Fruit fly (Drosophila melanogaster) whole organism, wandering third instar larva: ENCODE data around the gene TotA.

Experiments used
- Abd-B ChIP-seq: fragments of >200 bp; optimal IDR thresholded peaks from 2 replicates; lab custom pipeline; 2017; ENCODE audit warnings: missing biosample characterization, missing genetic modification characterization
- CG32264 ChIP-seq: fragments of 200-800 bp; sonication (Bioruptor generic); optimal IDR thresholded peaks from 2 replicates; lab custom pipeline; 2016; ENCODE audit warnings: missing biosample characterization, missing genetic modification characterization
- CG9705 ChIP-seq: fragments of 200-800 bp; sonication (Bioruptor generic); optimal IDR thresholded peaks from 2 replicates; lab custom pipeline; 2018; ENCODE audit warnings: missing biosample characterization, mild to moderate bottlenecking, missing genetic modification characterization
- CrebA ChIP-seq: fragments of 200-800 bp; sonication (Bioruptor generic); optimal IDR thresholded peaks from 2 replicates; lab custom pipeline; 2016; ENCODE audit warnings: missing biosample characterization, mild to moderate bottlenecking, missing genetic modification characterization, borderline replicate concordance
- Dfd ChIP-seq: fragments of >200 bp; optimal IDR thresholded peaks from 2 replicates; lab custom pipeline; 2017; ENCODE audit warnings: missing biosample characterization, missing genetic modification characterization
- Dif ChIP-seq: fragments of 200-275, 200-300 bp; sonication (Bioruptor generic); optimal IDR thresholded peaks from 2 replicates; lab custom pipeline; 2018; ENCODE audit warnings: missing biosample characterization, missing genetic modification characterization; ENCODE audit not compliant: partially characterized antibody
- GATAd ChIP-seq: sonication (Bioruptor generic); optimal IDR thresholded peaks from 2 replicates; lab custom pipeline; 2016; ENCODE audit warnings: missing biosample characterization, missing genetic modification characterization
- HLH106 ChIP-seq: fragments of 200-800 bp; optimal IDR thresholded peaks from 3 replicates; lab custom pipeline; 2019; ENCODE audit warnings: missing biosample characterization, mild to moderate bottlenecking, missing genetic modification characterization, moderate library complexity
- Hnf4 ChIP-seq: fragments of 200-800 bp; sonication (Bioruptor generic); optimal IDR thresholded peaks from 2 replicates; lab custom pipeline; 2016; ENCODE audit warnings: missing biosample characterization, mild to moderate bottlenecking, missing genetic modification characterization
- Hr78 ChIP-seq: fragments of >200 bp; optimal IDR thresholded peaks from 2 replicates; lab custom pipeline; 2017; ENCODE audit warnings: missing biosample characterization, missing genetic modification characterization
- Hr83 ChIP-seq: fragments of 200-300 bp; sonication (Bioruptor generic); optimal IDR thresholded peaks from 2 replicates; lab custom pipeline; 2016; ENCODE audit warnings: missing biosample characterization, mild to moderate bottlenecking, missing genetic modification characterization, moderate library complexity; ENCODE audit not compliant: poor library complexity, severe bottlenecking
- Jra ChIP-seq: sonication (Bioruptor generic); optimal IDR thresholded peaks from 2 replicates; lab custom pipeline; 2016; ENCODE audit warnings: missing biosample characterization, missing genetic modification characterization
- Mio ChIP-seq: sonication (Bioruptor generic); optimal IDR thresholded peaks from 2 replicates; lab custom pipeline; 2016; ENCODE audit warnings: missing biosample characterization, missing genetic modification characterization
- Myc ChIP-seq: fragments of >200 bp; optimal IDR thresholded peaks from 2 replicates; lab custom pipeline; 2017
- N ChIP-seq: fragments of >200 bp; optimal IDR thresholded peaks from 2 replicates; lab custom pipeline; 2018; ENCODE audit warnings: missing biosample characterization, missing external identifiers, missing genetic modification characterization
- OdsH ChIP-seq: fragments of 200-800 bp; sonication (Bioruptor generic); optimal IDR thresholded peaks from 2 replicates; lab custom pipeline; 2016; ENCODE audit warnings: missing biosample characterization, mild to moderate bottlenecking, missing genetic modification characterization
- Rel ChIP-seq, 2 experiments: fragments of 200-800 bp; sonication (Bioruptor generic) in 1 of 2; optimal IDR thresholded peaks; 2 replicates in 1 of 2; 3 replicates in 1 of 2; lab custom pipeline; 2016 to 2019; ENCODE audit warnings: mild to moderate bottlenecking in 2 of 2, missing biosample characterization in 2 of 2, missing genetic modification characterization in 2 of 2, moderate library complexity in 1 of 2
- Sp1 ChIP-seq: fragments of 200-800 bp; sonication (Bioruptor generic); optimal IDR thresholded peaks from 3 replicates; lab custom pipeline; 2019; ENCODE audit warnings: missing biosample characterization, mild to moderate bottlenecking, missing genetic modification characterization, moderate library complexity
- Vsx2 ChIP-seq: fragments of 200-300, 225-300 bp; sonication (Bioruptor generic); optimal IDR thresholded peaks from 2 replicates; lab custom pipeline; 2018; ENCODE audit warnings: missing biosample characterization, missing genetic modification characterization; ENCODE audit not compliant: partially characterized antibody
- br ChIP-seq: fragments of 200-800 bp; sonication (Bioruptor generic); optimal IDR thresholded peaks from 2 replicates; lab custom pipeline; 2016; ENCODE audit warnings: missing biosample characterization, missing genetic modification characterization
- brk ChIP-seq: fragments of 200-800 bp; sonication (Bioruptor generic); optimal IDR thresholded peaks from 2 replicates; lab custom pipeline; 2016; ENCODE audit warnings: missing biosample characterization, mild to moderate bottlenecking, missing genetic modification characterization
- dl ChIP-seq, 2 experiments: fragments of 175-275, 200-275 bp in 1 of 2; fragments of 200-275 bp in 1 of 2; sonication (Bioruptor generic); optimal IDR thresholded peaks; lab custom pipeline; 2018; ENCODE audit warnings: mild to moderate bottlenecking in 2 of 2, missing biosample characterization in 2 of 2, missing genetic modification characterization in 2 of 2, moderate library complexity in 2 of 2; ENCODE audit not compliant: partially characterized antibody in 2 of 2, insufficient read depth in 1 of 2
- dmrt93B ChIP-seq: fragments of 200-800 bp; sonication (Bioruptor generic); optimal IDR thresholded peaks from 2 replicates; lab custom pipeline; 2018; ENCODE audit warnings: missing biosample characterization, mild to moderate bottlenecking, missing genetic modification characterization
- dsf ChIP-seq: sonication (Bioruptor generic); optimal IDR thresholded peaks from 2 replicates; lab custom pipeline; 2016; ENCODE audit warnings: missing biosample characterization, missing genetic modification characterization, borderline replicate concordance
- ey ChIP-seq: fragments of 200-800 bp; sonication (Bioruptor generic); optimal IDR thresholded peaks from 2 replicates; lab custom pipeline; 2016; ENCODE audit warnings: missing biosample characterization, missing genetic modification characterization
- foxo ChIP-seq, 2 experiments: fragments of 200-800 bp; sonication (Bioruptor generic); optimal IDR thresholded peaks; 2 replicates in 1 of 2; 3 replicates in 1 of 2; lab custom pipeline; 2016 to 2017; ENCODE audit warnings: missing biosample characterization in 2 of 2, missing genetic modification characterization in 2 of 2
- fru ChIP-seq: fragments of 200-800 bp; sonication (Bioruptor generic); optimal IDR thresholded peaks from 3 replicates; lab custom pipeline; 2016; ENCODE audit warnings: missing biosample characterization, mild to moderate bottlenecking, missing genetic modification characterization
- h ChIP-seq: fragments of 200-800 bp; sonication (Bioruptor generic); optimal IDR thresholded peaks from 3 replicates; lab custom pipeline; 2016; ENCODE audit warnings: missing biosample characterization, mild to moderate bottlenecking, missing genetic modification characterization
- jim ChIP-seq: fragments of 175-275, 200-325 bp; sonication (Bioruptor generic); optimal IDR thresholded peaks from 2 replicates; lab custom pipeline; 2016; ENCODE audit warnings: missing biosample characterization, mild to moderate bottlenecking, missing genetic modification characterization
- lola ChIP-seq: fragments of >200 bp; optimal IDR thresholded peaks from 2 replicates; lab custom pipeline; 2017; ENCODE audit warnings: missing biosample characterization, missing genetic modification characterization
- pan ChIP-seq: fragments of >200 bp; optimal IDR thresholded peaks from 2 replicates; lab custom pipeline; 2017
- psq ChIP-seq: fragments of 200-800 bp; sonication (Bioruptor generic); optimal IDR thresholded peaks from 3 replicates; lab custom pipeline; 2017; ENCODE audit warnings: missing biosample characterization, mild to moderate bottlenecking, missing genetic modification characterization, moderate library complexity
- rgr ChIP-seq: fragments of 200-800 bp; sonication (Bioruptor generic); optimal IDR thresholded peaks from 3 replicates; lab custom pipeline; 2016; ENCODE audit warnings: missing biosample characterization, mild to moderate bottlenecking, missing genetic modification characterization
- sage ChIP-seq: fragments of 200-800 bp; sonication (Bioruptor generic); optimal IDR thresholded peaks from 2 replicates; lab custom pipeline; 2016; ENCODE audit warnings: missing biosample characterization, mild to moderate bottlenecking, missing genetic modification characterization
- sv ChIP-seq: fragments of 200-800 bp; sonication (Bioruptor generic); optimal IDR thresholded peaks from 3 replicates; lab custom pipeline; 2016; ENCODE audit warnings: missing biosample characterization, missing genetic modification characterization
- tai ChIP-seq: sonication (Bioruptor generic); optimal IDR thresholded peaks from 2 replicates; lab custom pipeline; 2016; ENCODE audit warnings: missing biosample characterization, missing genetic modification characterization
- usp ChIP-seq: fragments of >200 bp; optimal IDR thresholded peaks from 2 replicates; lab custom pipeline; 2017; ENCODE audit warnings: missing biosample characterization, missing genetic modification characterization
- woc ChIP-seq: sonication (Bioruptor generic); optimal IDR thresholded peaks from 2 replicates; lab custom pipeline; 2016; ENCODE audit warnings: missing biosample characterization, mild to moderate bottlenecking, missing genetic modification characterization

The TotA gene

dm6 chr3R:20870736-20871135 lies at the start of gene TotA:
TSS of gene TotA (plus strand) at chr3R:20871036.
- TF ChIP-seq HLH106 (tag; lab: Kevin White, UChicago) (no peak), dl (GFP tag; optimal IDR thresholded peaks at IDR 0.05; lab: Kevin White, UChicago; ENCODE audit: insufficient read depth in 1 of 2, partially characterized antibody in 2 of 2) (no peak), CG9705 (GFP tag; lab: Kevin White, UChicago) (no peak), woc (GFP tag; lab: Kevin White, UChicago) (no peak), tai (GFP tag; lab: Kevin White, UChicago) (no peak)
- TF ChIP-seq, all 38 proteins: peak for 0

- TF ChIP-seq pan (lab: Kevin White, UChicago) (no peak), psq (peak; percentile 67), lola (GFP tag; lab: Kevin White, UChicago) (no peak), br (peak; percentile 87), woc (GFP tag; lab: Kevin White, UChicago) (peak; percentile 89), ey (GFP tag; lab: Kevin White, UChicago) (peak; percentile 91), Hnf4 (GFP tag; lab: Kevin White, UChicago) (peak; percentile 92), dl (GFP tag; optimal IDR thresholded peaks at IDR 0.05; lab: Kevin White, UChicago; ENCODE audit: insufficient read depth in 1 of 2, partially characterized antibody in 2 of 2) (peak in 1 of 2 experiments; percentile 78), brk (no peak), Dfd (GFP tag; lab: Kevin White, UChicago) (no peak), rgr (peak; percentile 89), Sp1 (GFP tag; lab: Kevin White, UChicago) (peak; percentile 80), Vsx2 (peak; percentile 98), sage (GFP tag; lab: Kevin White, UChicago) (no peak), Dif (GFP tag; lab: Kevin White, UChicago) (peak; percentile 89), CG9705 (GFP tag; lab: Kevin White, UChicago) (peak; percentile 78), Jra (GFP tag; lab: Kevin White, UChicago) (peak; percentile 91), Rel (GFP tag; optimal IDR thresholded peaks at IDR 0.05; lab: Kevin White, UChicago) (no peak), Rel (tag; optimal IDR thresholded peaks at IDR 0.05; lab: Kevin White, UChicago) (peak; percentile 74), CrebA (GFP tag; lab: Kevin White, UChicago) (no peak), foxo (GFP tag; optimal IDR thresholded peaks at IDR 0.05; lab: Kevin White, UChicago) (peak; percentile 4 to 94), N (GFP tag; lab: Kevin White, UChicago) (no peak), HLH106 (tag; lab: Kevin White, UChicago) (peak; percentile 78), sv (peak; percentile 95), Mio (GFP tag; lab: Kevin White, UChicago) (peak; percentile 37), Myc (lab: Kevin White, UChicago) (peak; percentile 61), jim (GFP tag; lab: Kevin White, UChicago) (peak; percentile 18), OdsH (GFP tag; lab: Kevin White, UChicago) (peak; percentile 77), dsf (GFP tag; lab: Kevin White, UChicago) (peak; percentile 66), Hr83 (peak; percentile 87), dmrt93B (GFP tag; lab: Kevin White, UChicago) (peak; percentile 68), h (GFP tag; lab: Kevin White, UChicago) (peak; percentile 92), CG32264 (GFP tag; lab: Kevin White, UChicago) (peak; percentile 78), Hr78 (GFP tag; lab: Kevin White, UChicago) (no peak), tai (GFP tag; lab: Kevin White, UChicago) (no peak), GATAd (GFP tag; lab: Kevin White, UChicago) (no peak), usp (GFP tag; lab: Kevin White, UChicago) (no peak), Abd-B (no peak), fru (GFP tag; lab: Kevin White, UChicago) (peak; percentile 91)
- TF ChIP-seq, all 38 proteins: peak for 26
Measured at dm6 chr3R:20821815-20822375, 48.9 kb upstream of the TotA start, which contains the start of the genes CG17271 and RpS20. TSS of gene CG17271 (minus strand) at chr3R:20821848. TSS of gene RpS20 (plus strand) at chr3R:20822181.
